Fruit fly (Drosophila melanogaster) whole organism, prepupa: ENCODE measurements around the gene CG2082.

ENCODE experiments used
- CG10631 ChIP-seq: fragments of 200-800 bp; sonication (Bioruptor generic); optimal IDR thresholded peaks from 2 replicates; lab custom pipeline; 2016; ENCODE audit warnings: missing biosample characterization, missing genetic modification characterization
- CG10669 ChIP-seq: fragments of 200-800 bp; sonication (Bioruptor generic); optimal IDR thresholded peaks from 3 replicates; lab custom pipeline; 2018; ENCODE audit warnings: missing biosample characterization, mild to moderate bottlenecking, missing genetic modification characterization, moderate library complexity
- CG11762 ChIP-seq: fragments of 200-800 bp; sonication (Bioruptor generic); optimal IDR thresholded peaks from 3 replicates; lab custom pipeline; 2016; ENCODE audit warnings: missing biosample characterization, missing genetic modification characterization; ENCODE audit not compliant: insufficient read depth
- CG11902 ChIP-seq: fragments of 200-800 bp; sonication (Bioruptor generic); optimal IDR thresholded peaks from 3 replicates; lab custom pipeline; 2016; ENCODE audit warnings: missing biosample characterization, missing genetic modification characterization
- CG15336 ChIP-seq: fragments of 200-800 bp; sonication (Bioruptor generic); IDR thresholded peaks from 2 replicates; pipeline ENCODE4 v1.3.6; 2022; ENCODE audit warnings: missing biosample characterization, missing genetic modification characterization
- CG1621 ChIP-seq: fragments of 200-800 bp; sonication (Bioruptor generic); optimal IDR thresholded peaks from 3 replicates; lab custom pipeline; 2018; ENCODE audit warnings: missing biosample characterization, mild to moderate bottlenecking, missing genetic modification characterization
- CG16779 ChIP-seq: fragments of 200-800 bp; sonication (Bioruptor generic); optimal IDR thresholded peaks from 3 replicates; lab custom pipeline; 2017; ENCODE audit warnings: missing biosample characterization, mild to moderate bottlenecking, missing genetic modification characterization
- CG3032 ChIP-seq: fragments of 200-800 bp; optimal IDR thresholded peaks from 2 replicates; lab custom pipeline; 2019; ENCODE audit warnings: missing biosample characterization, mild to moderate bottlenecking, missing genetic modification characterization, moderate library complexity
- CG32006 ChIP-seq: fragments of 200-800 bp; sonication (Bioruptor generic); optimal IDR thresholded peaks from 3 replicates; lab custom pipeline; 2017; ENCODE audit warnings: missing biosample characterization, mild to moderate bottlenecking, missing genetic modification characterization
- CG4318 ChIP-seq: fragments of 200-800 bp; sonication (Bioruptor generic); optimal IDR thresholded peaks from 3 replicates; lab custom pipeline; 2017; ENCODE audit warnings: missing biosample characterization, mild to moderate bottlenecking, missing genetic modification characterization
- CG6163 ChIP-seq: fragments of 200-800 bp; sonication (Bioruptor generic); IDR thresholded peaks from 3 replicates; pipeline ENCODE4 v1.3.6; 2022; ENCODE audit warnings: missing biosample characterization, missing genetic modification characterization
- CG6792 ChIP-seq: fragments of 200-800 bp; sonication (Bioruptor generic); optimal IDR thresholded peaks from 3 replicates; lab custom pipeline; 2016; ENCODE audit warnings: missing biosample characterization, missing genetic modification characterization
- CG6854 ChIP-seq: fragments of 200-800 bp; sonication (Bioruptor generic); optimal IDR thresholded peaks from 2 replicates; lab custom pipeline; 2017; ENCODE audit warnings: missing biosample characterization, mild to moderate bottlenecking, missing genetic modification characterization
- CG8119 ChIP-seq: fragments of 200-800 bp; sonication (Bioruptor generic); IDR thresholded peaks from 3 replicates; pipeline ENCODE4 v1.3.6; 2022; ENCODE audit warnings: missing biosample characterization, missing genetic modification characterization
- CG8319 ChIP-seq: fragments of 200-800 bp; sonication (Bioruptor generic); optimal IDR thresholded peaks from 3 replicates; lab custom pipeline; 2016; ENCODE audit warnings: missing biosample characterization, missing genetic modification characterization
- CG8632 ChIP-seq: fragments of 200-800 bp; sonication (Bioruptor generic); optimal IDR thresholded peaks from 3 replicates; lab custom pipeline; 2016; ENCODE audit warnings: missing biosample characterization, missing genetic modification characterization
- Eip75B ChIP-seq: fragments of 200-800 bp; sonication (Bioruptor generic); optimal IDR thresholded peaks from 3 replicates; lab custom pipeline; 2016; ENCODE audit warnings: missing biosample characterization, missing genetic modification characterization
- Eip93F ChIP-seq: fragments of 200-800 bp; sonication (Bioruptor generic); optimal IDR thresholded peaks from 2 replicates; lab custom pipeline; 2016; ENCODE audit warnings: missing biosample characterization, mild to moderate bottlenecking, missing genetic modification characterization
- Gug ChIP-seq: fragments of 200-800 bp; sonication (Bioruptor generic); IDR thresholded peaks from 2 replicates; pipeline ENCODE4 v1.3.6; 2022; ENCODE audit warnings: missing biosample characterization, missing genetic modification characterization
- Hr39 ChIP-seq: fragments of 200-800 bp; sonication (Bioruptor generic); optimal IDR thresholded peaks from 2 replicates; lab custom pipeline; 2016; ENCODE audit warnings: missing biosample characterization, missing genetic modification characterization
- Hr4 ChIP-seq: fragments of 200-800 bp; sonication (Bioruptor generic); optimal IDR thresholded peaks from 3 replicates; lab custom pipeline; 2016; ENCODE audit warnings: missing biosample characterization, missing genetic modification characterization
- Met ChIP-seq: fragments of 200-800 bp; sonication (Bioruptor generic); optimal IDR thresholded peaks from 3 replicates; lab custom pipeline; 2016; ENCODE audit warnings: missing biosample characterization, missing genetic modification characterization
- OdsH ChIP-seq: fragments of 200-800 bp; sonication (Bioruptor generic); optimal IDR thresholded peaks from 3 replicates; lab custom pipeline; 2016; ENCODE audit warnings: missing biosample characterization, missing genetic modification characterization
- Sox14 ChIP-seq: fragments of 200-800 bp; sonication (Bioruptor generic); optimal IDR thresholded peaks from 3 replicates; lab custom pipeline; 2016; ENCODE audit warnings: missing biosample characterization, missing genetic modification characterization
- acj6 ChIP-seq: fragments of 200-800 bp; sonication (Bioruptor generic); optimal IDR thresholded peaks from 3 replicates; lab custom pipeline; 2016; ENCODE audit warnings: missing biosample characterization, missing genetic modification characterization
- dac ChIP-seq: fragments of 200-800 bp; sonication (Bioruptor generic); optimal IDR thresholded peaks from 2 replicates; lab custom pipeline; 2017; ENCODE audit warnings: missing biosample characterization, mild to moderate bottlenecking, missing genetic modification characterization
- dsx ChIP-seq: fragments of 200-800 bp; optimal IDR thresholded peaks from 3 replicates; lab custom pipeline; 2019; ENCODE audit warnings: missing biosample characterization, mild to moderate bottlenecking, missing genetic modification characterization, moderate library complexity; ENCODE audit not compliant: poor library complexity, severe bottlenecking
- eg ChIP-seq: fragments of 200-800 bp; sonication (Bioruptor generic); IDR thresholded peaks from 3 replicates; pipeline ENCODE4 v1.3.6; 2022; ENCODE audit warnings: missing biosample characterization, missing genetic modification characterization
- esn ChIP-seq: fragments of 200-800 bp; sonication (Bioruptor generic); optimal IDR thresholded peaks from 2 replicates; lab custom pipeline; 2016; ENCODE audit warnings: missing biosample characterization, mild to moderate bottlenecking, missing genetic modification characterization, moderate library complexity
- fd85E ChIP-seq: fragments of 200-800 bp; sonication (Bioruptor generic); optimal IDR thresholded peaks from 3 replicates; lab custom pipeline; 2016; ENCODE audit warnings: missing biosample characterization, missing genetic modification characterization
- fkh ChIP-seq: fragments of 200-800 bp; sonication (Bioruptor generic); optimal IDR thresholded peaks from 3 replicates; lab custom pipeline; 2017; ENCODE audit warnings: missing biosample characterization, mild to moderate bottlenecking, missing genetic modification characterization, moderate library complexity
- net ChIP-seq: fragments of 200-800 bp; sonication (Bioruptor generic); optimal IDR thresholded peaks from 3 replicates; lab custom pipeline; 2016; ENCODE audit warnings: missing biosample characterization, missing genetic modification characterization
- pdm3 ChIP-seq: fragments of 200-800 bp; sonication (Bioruptor generic); optimal IDR thresholded peaks from 3 replicates; lab custom pipeline; 2016; ENCODE audit warnings: missing biosample characterization, missing genetic modification characterization
- salr ChIP-seq, 2 experiments: fragments of 200-800 bp; sonication (Bioruptor generic); optimal IDR thresholded peaks; 3 replicates each; lab custom pipeline; 2016 to 2018; ENCODE audit warnings: missing biosample characterization in 2 of 2, missing genetic modification characterization in 2 of 2, mild to moderate bottlenecking in 1 of 2
- spab ChIP-seq: fragments of 200-800 bp; sonication (Bioruptor generic); optimal IDR thresholded peaks from 2 replicates; lab custom pipeline; 2017; ENCODE audit warnings: missing biosample characterization, mild to moderate bottlenecking, missing genetic modification characterization, missing genetic modification reagents
- svp ChIP-seq: fragments of 200-800 bp; sonication (Bioruptor generic); peaks from one replicate; lab custom pipeline; 2016; ENCODE audit warnings: missing biosample characterization, missing genetic modification characterization
- topi ChIP-seq: fragments of 200-800 bp; sonication (Bioruptor generic); optimal IDR thresholded peaks from 3 replicates; lab custom pipeline; 2016; ENCODE audit warnings: missing biosample characterization, missing genetic modification characterization
- vri ChIP-seq: fragments of 200-800 bp; sonication (Bioruptor generic); optimal IDR thresholded peaks from 3 replicates; lab custom pipeline; 2016; ENCODE audit warnings: missing biosample characterization, mild to moderate bottlenecking, missing genetic modification characterization

The CG2082 gene

DNA sequence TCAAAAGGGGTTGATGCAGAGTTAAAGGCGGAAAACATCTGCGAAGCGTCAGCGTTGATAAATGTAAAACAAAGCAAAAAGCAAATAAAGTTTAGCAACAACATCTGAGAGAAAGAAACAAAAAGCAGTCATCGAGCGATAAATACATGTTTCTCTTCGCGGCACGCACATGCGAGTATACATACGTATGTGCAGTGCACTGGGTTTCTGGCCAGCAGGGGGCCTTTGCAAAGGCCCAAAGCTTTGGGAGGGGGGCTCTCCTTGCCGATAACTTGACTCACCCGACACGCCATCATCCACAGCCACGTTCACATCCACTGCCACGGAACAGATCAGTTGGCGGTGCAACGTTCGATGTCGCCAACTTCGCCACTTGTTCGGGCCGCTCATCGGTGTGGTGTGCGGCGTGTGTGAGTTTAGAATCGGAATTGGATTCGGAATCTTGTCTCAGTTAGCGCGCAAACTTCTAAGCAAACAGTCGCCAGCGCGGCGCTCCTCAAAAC, 32.3 kb upstream of the CG2082 start, which contains the start of gene CG42675 (continued):
- TF ChIP-seq CG10669 (GFP tag; lab: Kevin White, UChicago): no peak
- TF ChIP-seq CG1621 (tag; lab: Kevin White, UChicago): peak; percentile 4
- no peak for TF ChIP-seq acj6
- no peak for TF ChIP-seq dsx (GFP tag; lab: Kevin White, UChicago)
- TF ChIP-seq CG6163 (GFP tag; lab: Robert Waterston, UW): 0 out of 3 replicates have a peak, but pooled peaks have one; percentile 23
- 0 out of 2 replicates have a peak, but pooled peaks have one; percentile 32 for TF ChIP-seq CG15336 (GFP tag; lab: Robert Waterston, UW)
- no peak for TF ChIP-seq CG10631 (GFP tag; lab: Kevin White, UChicago)
- no peak for TF ChIP-seq pdm3
- TF ChIP-seq CG8119 (GFP tag; lab: Robert Waterston, UW): no peak
- TF ChIP-seq dac (GFP tag; lab: Kevin White, UChicago): no peak
- TF ChIP-seq esn (GFP tag; lab: Kevin White, UChicago): no peak
- TF ChIP-seq salr (GFP tag; optimal IDR thresholded peaks at IDR 0.05; lab: Kevin White, UChicago): no peak
- TF ChIP-seq fd85E (GFP tag; lab: Kevin White, UChicago): no peak
- no peak for TF ChIP-seq Eip75B (GFP tag; lab: Kevin White, UChicago)
- TF ChIP-seq Hr39 (GFP tag; lab: Kevin White, UChicago): no peak
- no peak for TF ChIP-seq topi (GFP tag; lab: Kevin White, UChicago)
- TF ChIP-seq, all 60 proteins: peak for 6

DNA sequence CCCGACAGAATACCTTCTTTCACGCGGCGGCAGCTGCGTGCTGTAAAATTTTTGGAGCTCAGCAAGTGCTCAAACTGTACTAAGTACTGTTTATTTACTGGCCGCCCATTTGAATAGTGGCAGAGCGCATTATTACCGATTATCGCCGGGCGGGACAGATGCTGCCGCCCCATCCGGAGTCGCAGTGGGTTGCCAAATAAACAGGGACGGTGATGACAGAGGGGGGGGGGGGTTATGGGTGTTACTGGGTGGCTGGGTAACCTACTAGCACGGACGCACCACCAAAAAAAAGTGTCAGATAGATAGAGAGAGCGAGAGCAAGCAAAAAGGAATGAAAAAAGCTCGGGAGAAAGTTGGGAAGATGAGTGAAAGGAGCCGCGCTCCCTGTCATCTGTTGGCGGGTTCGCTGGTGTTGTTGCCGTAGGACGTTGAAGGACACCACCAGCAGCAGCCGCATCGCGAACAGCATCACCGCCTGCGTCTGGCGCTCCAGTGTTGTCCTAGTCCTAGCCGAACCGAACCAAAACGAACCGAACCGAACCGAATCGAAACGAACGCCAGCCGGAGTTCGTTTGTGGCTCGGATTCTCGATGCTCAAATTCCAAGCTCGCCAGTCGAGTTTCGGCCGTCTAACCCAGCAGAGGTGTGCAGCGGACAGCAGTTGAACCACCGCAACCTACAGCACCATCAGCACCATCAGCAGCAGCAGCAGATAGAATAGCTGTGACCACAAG, 21.0 kb upstream of the CG2082 start, which contains the start of gene CG11000:
Gene CG11000, plus strand, starts transcription at position 626 of the 734 bp plus-strand sequence.
- TF ChIP-seq Sox14 (GFP tag; lab: Kevin White, UChicago) (no peak), fkh (GFP tag; lab: Kevin White, UChicago) (no peak), OdsH (no peak)

dm6 chr3R:5797709-5798108, 16.8 kb upstream of the CG2082 start:
- TF ChIP-seq CG11762 (no peak), Eip93F (GFP tag; lab: Kevin White, UChicago) (no peak), svp (peak; percentile 94)

dm6 chr3R:5794267-5795089, 13.6 kb upstream of the CG2082 start, which contains the start of the genes PSMG1 and CG10979:
TSS of gene PSMG1 (minus strand) at chr3R:5794317.
TSS of gene CG10979 (plus strand) at chr3R:5794705.
- TF ChIP-seq CG3032 (tag; lab: Kevin White, UChicago) (no peak), fkh (GFP tag; lab: Kevin White, UChicago) (no peak), Hr4 (GFP tag; lab: Kevin White, UChicago) (no peak), svp (peak; percentile 45)

dm6 chr3R:5791497-5791896, 10.6 kb upstream of the CG2082 start, which contains the start of gene Hpf1:
TSS of gene Hpf1 (plus strand) at chr3R:5791879.
- peak; percentile 100 for TF ChIP-seq esn (GFP tag; lab: Kevin White, UChicago)
- TF ChIP-seq CG6163 (GFP tag; lab: Robert Waterston, UW): peak; percentile 98
- peak; percentile 99 for TF ChIP-seq vri (GFP tag; lab: Kevin White, UChicago)
- TF ChIP-seq spab (GFP tag; lab: Kevin White, UChicago): peak; percentile 98
- peak; percentile 99 for TF ChIP-seq Eip75B (GFP tag; lab: Kevin White, UChicago)
- peak; percentile 98 for TF ChIP-seq fd85E (GFP tag; lab: Kevin White, UChicago)
- TF ChIP-seq dac (GFP tag; lab: Kevin White, UChicago): peak; percentile 98
- peak; percentile 98 for TF ChIP-seq CG11902 (GFP tag; lab: Kevin White, UChicago)
- peak; percentile 99 for TF ChIP-seq CG8632 (GFP tag; lab: Kevin White, UChicago)
- peak; percentile 99 for TF ChIP-seq CG8319 (GFP tag; lab: Kevin White, UChicago)
- peak; percentile 98 for TF ChIP-seq Gug (GFP tag; lab: Robert Waterston, UW)
- peak; percentile 99 for TF ChIP-seq Met
- peak; percentile 98 for TF ChIP-seq CG16779 (tag; lab: Kevin White, UChicago)
- peak; percentile 98 for TF ChIP-seq CG6854 (GFP tag; lab: Kevin White, UChicago)
- peak; percentile 100 for TF ChIP-seq OdsH
- peak; percentile 99 for TF ChIP-seq CG6792 (GFP tag; lab: Kevin White, UChicago)
- TF ChIP-seq eg (GFP tag; lab: Robert Waterston, UW): peak; percentile 99
- peak; percentile 99 for TF ChIP-seq net
- TF ChIP-seq Hr4 (GFP tag; lab: Kevin White, UChicago): peak; percentile 99
- TF ChIP-seq CG3032 (tag; lab: Kevin White, UChicago): peak; percentile 99
- TF ChIP-seq Hr39 (GFP tag; lab: Kevin White, UChicago): peak; percentile 99
- TF ChIP-seq CG32006 (GFP tag; lab: Kevin White, UChicago): peak; percentile 99
- TF ChIP-seq CG4318 (GFP tag; lab: Kevin White, UChicago): peak; percentile 98
